Worm (Caenorhabditis elegans) whole organism, L4/young adult: ENCODE measurements around the gene T04F3.4.

Source experiments
- dao-5 ChIP-seq: sonication (generic microtip); optimal IDR thresholded peaks from 2 replicates; lab custom pipeline; 2016; ENCODE audit warnings: missing genotype, missing genetic modification characterization, moderate library complexity, missing compliant biosample characterization
- him-1 ChIP-seq: sonication (generic microtip); optimal IDR thresholded peaks from 2 replicates; lab custom pipeline; 2016; ENCODE audit warnings: missing genotype, missing genetic modification reagents, missing genetic modification characterization, missing compliant biosample characterization

- no peak for TF ChIP-seq him-1
- no peak for TF ChIP-seq dao-5 (tag; lab: Kevin White, UChicago)
Observed at ce11 chrV:11730060-11730459, 32.8 kb downstream of the T04F3.4 start, which contains the start of gene rhr-2.
